Fruit fly (Drosophila melanogaster) whole organism, embryonic: ENCODE measurements around the gene papi.

ENCODE experiments used
- CG10366 ChIP-seq: fragments of 200-800 bp; sonication (Bioruptor generic); IDR thresholded peaks from 2 replicates; pipeline ENCODE4 v1.3.6; 2022; ENCODE audit warnings: missing biosample characterization, missing genetic modification characterization
- CG12104 ChIP-seq: fragments of 200-800 bp; sonication (Bioruptor generic); optimal IDR thresholded peaks from 3 replicates; lab custom pipeline; 2016; ENCODE audit warnings: missing biosample characterization, missing genetic modification characterization
- dati ChIP-seq: fragments of 200-800 bp; sonication (Bioruptor generic); IDR thresholded peaks from 2 replicates; pipeline ENCODE4 v1.3.6; 2022; ENCODE audit warnings: missing biosample characterization, missing genetic modification characterization
- repo ChIP-seq: fragments of 200-800 bp; sonication (Bioruptor generic); optimal IDR thresholded peaks from 2 replicates; lab custom pipeline; 2016; ENCODE audit warnings: missing biosample characterization, missing genetic modification characterization
- ttk ChIP-seq: fragments of 200-800 bp; sonication (Bioruptor generic); IDR thresholded peaks from 2 replicates; pipeline ENCODE4 v2.1.2; 2022; ENCODE audit warnings: missing biosample characterization, missing genetic modification characterization
- wor ChIP-seq: fragments of 200-800 bp; sonication (Bioruptor generic); IDR thresholded peaks from 2 replicates; pipeline ENCODE4 v1.3.6; 2022; ENCODE audit warnings: missing biosample characterization, missing genetic modification characterization

DNA sequence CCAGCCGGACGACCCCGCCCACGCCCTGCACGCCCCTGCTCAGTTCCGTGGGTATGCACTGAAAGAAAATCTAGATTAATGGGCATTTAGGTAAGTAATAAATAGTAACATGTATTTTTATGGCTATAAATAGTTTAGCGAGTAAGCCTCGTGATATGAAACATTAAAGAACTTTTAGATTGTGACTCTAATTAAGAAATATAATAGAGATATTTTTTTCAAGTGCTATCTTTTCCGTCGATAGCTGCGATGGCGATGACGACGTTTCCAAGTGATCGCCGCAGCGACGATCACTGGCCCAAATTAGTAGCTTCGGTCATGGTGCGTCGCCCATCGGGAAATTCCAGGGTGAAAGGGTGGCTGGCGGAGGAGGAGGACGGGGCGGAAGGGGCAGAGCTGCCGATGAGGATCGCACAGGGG lies 40.4 kb upstream of the papi start:
- TF ChIP-seq CG12104 (GFP tag; lab: Kevin White, UChicago) = peak; percentile 74
- TF ChIP-seq CG10366 = peak; percentile 87
- peak; percentile 89 for TF ChIP-seq dati (GFP tag; lab: Robert Waterston, UW)
- TF ChIP-seq repo = peak; percentile 75
- TF ChIP-seq ttk (GFP tag; lab: Robert Waterston, UW) = peak; percentile 91
- TF ChIP-seq wor (GFP tag; lab: Robert Waterston, UW) = peak; percentile 87
